Worm (Caenorhabditis elegans) whole organism, L4 larva: ENCODE results near the gene Y53C12B.1.

ENCODE experiments used
- F10B5.3 ChIP-seq: sonication (generic microtip); optimal IDR thresholded peaks from 2 replicates; lab custom pipeline; 2016; ENCODE audit warnings: mild to moderate bottlenecking, missing genetic modification characterization, missing compliant biosample characterization
- F26F4.8 ChIP-seq: fragments of 200-800 bp; sonication (Bioruptor generic); conservative IDR thresholded peaks from 2 replicates; pipeline ENCODE4 v1.3.6; 2022; ENCODE audit warnings: missing genetic modification characterization, missing compliant biosample characterization
- T20F7.1 ChIP-seq: fragments of 200-800 bp; sonication (Bioruptor generic); optimal IDR thresholded peaks from 2 replicates; lab custom pipeline; 2018; ENCODE audit warnings: mild to moderate bottlenecking, missing genetic modification characterization, missing compliant biosample characterization
- Y48G9A.11 ChIP-seq: fragments of 200-800 bp; sonication (Bioruptor generic); IDR thresholded peaks from 2 replicates; pipeline ENCODE4 v1.3.6; 2022; ENCODE audit warnings: missing genetic modification reagents, missing genetic modification characterization, missing compliant biosample characterization
- Y5F2A.4 ChIP-seq: fragments of 200-800 bp; sonication (Bioruptor generic); optimal IDR thresholded peaks from 2 replicates; lab custom pipeline; 2018; ENCODE audit warnings: mild to moderate bottlenecking, missing genetic modification characterization, missing compliant biosample characterization
- Y75B8A.6 ChIP-seq: fragments of 200-800 bp; sonication (Bioruptor generic); IDR thresholded peaks from 2 replicates; pipeline ENCODE4 v1.3.6; 2022; ENCODE audit warnings: missing genetic modification reagents, missing genetic modification characterization, missing compliant biosample characterization
- ZK337.2 ChIP-seq: fragments of 200-800 bp; sonication (Bioruptor generic); IDR thresholded peaks from 2 replicates; pipeline ENCODE4 v1.3.6; 2022; ENCODE audit warnings: missing genetic modification reagents, missing genetic modification characterization, missing compliant biosample characterization
- aly-2 ChIP-seq: sonication (generic microtip); optimal IDR thresholded peaks from 2 replicates; lab custom pipeline; 2018; ENCODE audit warnings: missing biosample characterization, missing genetic modification characterization
- attf-4 ChIP-seq: sonication (generic microtip); optimal IDR thresholded peaks from 3 replicates; lab custom pipeline; 2017; ENCODE audit warnings: missing biosample characterization, missing genetic modification characterization
- cey-2 ChIP-seq: sonication (generic microtip); optimal IDR thresholded peaks from 3 replicates; lab custom pipeline; 2017; ENCODE audit warnings: missing genetic modification characterization, mild to moderate bottlenecking, missing compliant biosample characterization, antibody characterized with exemption, borderline replicate concordance; ENCODE audit not compliant: insufficient read depth
- daf-16 ChIP-seq, 3 experiments: sonication (generic microtip); optimal IDR thresholded peaks; 2 replicates each; lab custom pipeline; 2016 to 2017; ENCODE audit warnings: missing genetic modification characterization in 3 of 3, missing genetic modification reagents in 3 of 3, mild to moderate bottlenecking in 2 of 3, missing compliant biosample characterization in 2 of 3, missing biosample characterization in 1 of 3, moderate library complexity in 1 of 3
- dmd-9 ChIP-seq: fragments of 200-800 bp; sonication (Bioruptor generic); IDR thresholded peaks from 2 replicates; pipeline ENCODE4 v1.3.6; 2022; ENCODE audit warnings: missing genetic modification reagents, missing genetic modification characterization, missing compliant biosample characterization
- duxl-1 ChIP-seq: sonication (generic microtip); optimal IDR thresholded peaks from 2 replicates; lab custom pipeline; 2016; ENCODE audit warnings: mild to moderate bottlenecking, missing genetic modification characterization, moderate library complexity, missing compliant biosample characterization; ENCODE audit not compliant: poor library complexity
- egl-27 ChIP-seq: sonication (generic microtip); optimal IDR thresholded peaks from 3 replicates; lab custom pipeline; 2017; ENCODE audit warnings: missing biosample characterization, missing genetic modification reagents, missing genetic modification characterization
- fkh-10 ChIP-seq: fragments of 150-350 bp; optimal IDR thresholded peaks from 2 replicates; lab custom pipeline; 2014; ENCODE audit warnings: missing biosample characterization, missing genetic modification reagents, missing genetic modification characterization
- fos-1 ChIP-seq: fragments of 150-350 bp; optimal IDR thresholded peaks from 2 replicates; lab custom pipeline; 2014; ENCODE audit warnings: missing biosample characterization, missing genetic modification characterization
- gei-8 ChIP-seq: fragments of 200-800 bp; sonication (Bioruptor generic); optimal IDR thresholded peaks from 2 replicates; lab custom pipeline; 2018; ENCODE audit warnings: mild to moderate bottlenecking, missing genetic modification characterization, missing compliant biosample characterization
- hmg-1.1 ChIP-seq: fragments of 200-800 bp; sonication (Bioruptor generic); IDR thresholded peaks from 2 replicates; pipeline ENCODE4 v1.3.6; 2022; ENCODE audit warnings: missing genetic modification reagents, missing genetic modification characterization, missing compliant biosample characterization
- jun-1 ChIP-seq: fragments of 150-350 bp; optimal IDR thresholded peaks from 2 replicates; lab custom pipeline; 2014; ENCODE audit warnings: missing biosample characterization, missing genetic modification reagents, missing genetic modification characterization
- lin-1 ChIP-seq: fragments of 200-800 bp; sonication (Bioruptor generic); IDR thresholded peaks from 2 replicates; pipeline ENCODE4 v1.3.6; 2022; ENCODE audit warnings: missing genetic modification reagents, missing genetic modification characterization, missing compliant biosample characterization
- lsy-2 ChIP-seq, 2 experiments: fragments of 150-350 bp in 1 of 2; sonication (generic microtip) in 1 of 2; optimal IDR thresholded peaks; 2 replicates each; lab custom pipeline; 2014 to 2017; ENCODE audit warnings: missing biosample characterization in 2 of 2, missing genetic modification characterization in 2 of 2
- mdl-1 ChIP-seq, 2 experiments: fragments of 150-350 bp in 1 of 2; sonication (generic microtip) in 1 of 2; optimal IDR thresholded peaks; 2 replicates each; lab custom pipeline; 2014 to 2017; ENCODE audit warnings: missing biosample characterization in 2 of 2, missing genetic modification characterization in 2 of 2
- mes-2 ChIP-seq: sonication (generic microtip); optimal IDR thresholded peaks from 2 replicates; lab custom pipeline; 2016; ENCODE audit warnings: missing genotype, mild to moderate bottlenecking, missing genetic modification characterization, missing compliant biosample characterization; ENCODE audit not compliant: poor library complexity, severe bottlenecking
- nhr-10 ChIP-seq: fragments of 150-350 bp; optimal IDR thresholded peaks from 2 replicates; lab custom pipeline; 2014; ENCODE audit warnings: missing biosample characterization, missing genetic modification characterization
- nhr-11 ChIP-seq: fragments of 150-350 bp; optimal IDR thresholded peaks from 2 replicates; lab custom pipeline; 2014; ENCODE audit warnings: missing biosample characterization, missing genetic modification characterization
- nhr-25 ChIP-seq: sonication (generic microtip); optimal IDR thresholded peaks from 2 replicates; lab custom pipeline; 2017; ENCODE audit warnings: missing genetic modification characterization, mild to moderate bottlenecking, missing compliant biosample characterization, antibody characterized with exemption, moderate library complexity, borderline replicate concordance; ENCODE audit not compliant: insufficient read depth
- nhr-41 ChIP-seq: fragments of 200-800 bp; sonication (Bioruptor generic); IDR thresholded peaks from 2 replicates; pipeline ENCODE4 v1.3.6; 2022; ENCODE audit warnings: missing genetic modification reagents, missing genetic modification characterization, missing compliant biosample characterization
- nhr-42 ChIP-seq: fragments of 200-800 bp; sonication (Bioruptor generic); IDR thresholded peaks from 2 replicates; pipeline ENCODE4 v1.3.6; 2022; ENCODE audit warnings: missing genetic modification characterization, missing compliant biosample characterization
- nhr-6 ChIP-seq: fragments of 150-350 bp; optimal IDR thresholded peaks from 2 replicates; lab custom pipeline; 2014; ENCODE audit warnings: missing biosample characterization, missing genetic modification characterization
- pha-4 ChIP-seq, 2 experiments: fragments of 150-350 bp in 1 of 2; fragments of 200-800 bp in 1 of 2; sonication (Bioruptor generic) in 1 of 2; IDR thresholded peaks in 1 of 2; optimal IDR thresholded peaks in 1 of 2; 2 replicates each; pipeline versions ENCODE4 v1.3.6 to Lab custom; 2014 to 2022; ENCODE audit warnings: missing genetic modification characterization in 2 of 2, missing genetic modification reagents in 2 of 2, missing biosample characterization in 1 of 2, missing compliant biosample characterization in 1 of 2
- saeg-2 ChIP-seq: fragments of 200-800 bp; sonication (Bioruptor generic); IDR thresholded peaks from 2 replicates; pipeline ENCODE4 v1.3.6; 2022; ENCODE audit warnings: missing genetic modification reagents, missing genetic modification characterization, missing compliant biosample characterization
- sdz-12 ChIP-seq: fragments of 200-800 bp; sonication (Bioruptor generic); optimal IDR thresholded peaks from 2 replicates; lab custom pipeline; 2018; ENCODE audit warnings: mild to moderate bottlenecking, missing genetic modification characterization, missing compliant biosample characterization
- set-16 ChIP-seq: fragments of 200-800 bp; sonication (Bioruptor generic); IDR thresholded peaks from 2 replicates; pipeline ENCODE4 v1.3.6; 2022; ENCODE audit warnings: missing genetic modification reagents, missing genetic modification characterization, missing compliant biosample characterization
- snpc-1.2 ChIP-seq: fragments of 200-800 bp; sonication (Bioruptor generic); IDR thresholded peaks from 2 replicates; pipeline ENCODE4 v1.3.6; 2022; ENCODE audit warnings: missing genetic modification reagents, missing genetic modification characterization, missing compliant biosample characterization
- spr-3 ChIP-seq: fragments of 200-800 bp; sonication (Bioruptor generic); optimal IDR thresholded peaks from 2 replicates; lab custom pipeline; 2018; ENCODE audit warnings: mild to moderate bottlenecking, missing genetic modification characterization, missing compliant biosample characterization
- tag-97 ChIP-seq: fragments of 200-800 bp; sonication (Bioruptor generic); IDR thresholded peaks from 2 replicates; pipeline ENCODE4 v1.3.6; 2022; ENCODE audit warnings: missing genetic modification characterization, missing compliant biosample characterization
- unc-62 ChIP-seq, 3 experiments: fragments of 150-350 bp in 1 of 3; sonication (generic microtip); optimal IDR thresholded peaks in 2 of 3; peaks in 1 of 3; 1 replicate in 1 of 3; 2 replicates in 2 of 3; lab custom pipeline; 2014 to 2017; ENCODE audit warnings: missing biosample characterization in 3 of 3, missing genetic modification characterization in 3 of 3, missing genetic modification reagents in 3 of 3, missing genotype in 1 of 3
- zfp-3 ChIP-seq: fragments of 200-800 bp; sonication (Bioruptor generic); conservative IDR thresholded peaks from 2 replicates; pipeline ENCODE4 v1.3.6; 2022; ENCODE audit warnings: missing genetic modification reagents, missing genetic modification characterization, missing compliant biosample characterization
- ztf-11 ChIP-seq: fragments of 150-350 bp; optimal IDR thresholded peaks from 2 replicates; lab custom pipeline; 2014; ENCODE audit warnings: missing biosample characterization, missing genetic modification characterization
- ztf-7 ChIP-seq: fragments of 150-350 bp; optimal IDR thresholded peaks from 2 replicates; lab custom pipeline; 2014; ENCODE audit warnings: missing biosample characterization, missing genetic modification characterization

The Y53C12B.1 gene

ce11 chrII:9769797-9770520 lies 24.1 kb upstream of the Y53C12B.1 start, which contains the start of gene aqp-10 (continued):
- TF ChIP-seq nhr-25 (tag; lab: Kevin White, UChicago) (no peak), dmd-9 (GFP tag; lab: Robert Waterston, UW) (no peak), saeg-2 (GFP tag; lab: Robert Waterston, UW) (no peak), duxl-1 (tag; lab: Kevin White, UChicago) (no peak), nhr-11 (tag; lab: Kevin White, UChicago) (no peak), attf-4 (tag; lab: Kevin White, UChicago) (no peak), nhr-6 (tag; lab: Kevin White, UChicago) (peak; percentile 74), Y75B8A.6 (GFP tag; lab: Robert Waterston, UW) (no peak), F26F4.8 (GFP tag; lab: Robert Waterston, UW) (no peak), mdl-1 (tag; optimal IDR thresholded peaks at IDR 0.05; lab: Kevin White, UChicago) (peak in 1 of 2 experiments; percentile 20), nhr-42 (GFP tag; lab: Robert Waterston, UW) (no peak), tag-97 (GFP tag; lab: Robert Waterston, UW) (no peak), lsy-2 (tag; optimal IDR thresholded peaks at IDR 0.05; lab: Kevin White, UChicago) (peak in 1 of 2 experiments; percentile 74), sdz-12 (GFP tag; lab: Kevin White, UChicago) (no peak)

- TF ChIP-seq zfp-3 (GFP tag; lab: Robert Waterston, UW) (no peak), jun-1 (no peak), fos-1 (tag; lab: Kevin White, UChicago) (no peak), fkh-10 (GFP tag; lab: Kevin White, UChicago) (no peak), mes-2 (no peak), Y48G9A.11 (GFP tag; lab: Robert Waterston, UW) (no peak), lsy-2 (tag; optimal IDR thresholded peaks at IDR 0.05; lab: Kevin White, UChicago) (no peak), nhr-25 (tag; lab: Kevin White, UChicago) (no peak), nhr-10 (tag; lab: Kevin White, UChicago) (no peak), duxl-1 (tag; lab: Kevin White, UChicago) (no peak), spr-3 (GFP tag; lab: Kevin White, UChicago) (no peak), nhr-6 (tag; lab: Kevin White, UChicago) (no peak), dmd-9 (GFP tag; lab: Robert Waterston, UW) (no peak), hmg-1.1 (GFP tag; lab: Robert Waterston, UW) (no peak)
- TF ChIP-seq, all 104 proteins: peak for 0
These were observed 18.8 kb upstream of the Y53C12B.1 start for ce11 chrII:9764696-9765095.

- no peak for TF ChIP-seq set-16
- TF ChIP-seq nhr-11 (tag; lab: Kevin White, UChicago), result peak; percentile 3
These were observed 13.5 kb upstream of the Y53C12B.1 start for ce11 chrII:9759382-9759781.

- TF ChIP-seq nhr-42 (GFP tag; lab: Robert Waterston, UW) (no peak), F10B5.3 (tag; lab: Kevin White, UChicago) (no peak), snpc-1.2 (GFP tag; lab: Robert Waterston, UW) (no peak), ZK337.2 (0 out of 2 replicates have a peak, but pooled peaks have one; percentile 19), lin-1 (GFP tag; lab: Robert Waterston, UW) (no peak), ztf-11 (tag; lab: Kevin White, UChicago) (no peak), ztf-7 (tag; lab: Kevin White, UChicago) (no peak), daf-16 (GFP tag; optimal IDR thresholded peaks at IDR 0.05; lab: Kevin White, UChicago) (peak in 1 of 2 experiments; percentile 44), daf-16 (tag; optimal IDR thresholded peaks at IDR 0.05; lab: Kevin White, UChicago) (no peak), cey-2 (no peak), T20F7.1 (no peak), nhr-11 (tag; lab: Kevin White, UChicago) (peak; percentile 90), gei-8 (GFP tag; lab: Kevin White, UChicago) (no peak), aly-2 (tag; lab: Kevin White, UChicago) (no peak), nhr-41 (GFP tag; lab: Robert Waterston, UW) (no peak), Y5F2A.4 (GFP tag; lab: Kevin White, UChicago) (no peak), egl-27 (tag; lab: Kevin White, UChicago) (no peak), pha-4 (GFP tag; IDR thresholded peaks at IDR 0.05; lab: Robert Waterston, UW) (no peak), pha-4 (tag; optimal IDR thresholded peaks at IDR 0.05; lab: Kevin White, UChicago) (no peak), unc-62 (GFP tag; optimal IDR thresholded peaks at IDR 0.05 in 1 of 2; lab: Kevin White, UChicago) (peak in 1 of 2 experiments; percentile 11), unc-62 (tag; optimal IDR thresholded peaks at IDR 0.05; lab: Kevin White, UChicago) (no peak)
These were observed 11.9 kb upstream of the Y53C12B.1 start, which contains the start of gene shk-1 for ce11 chrII:9757651-9758282. Gene shk-1 (plus strand): TSS chrII:9758232.
